Worm (Caenorhabditis elegans) whole organism, L1 larva: ENCODE measurements around the gene Y71H2AR.2.

Experiments
- lsy-2 ChIP-seq, 2 experiments: fragments of 150-350 bp; optimal IDR thresholded peaks; 2 replicates each; lab custom pipeline; 2014; ENCODE audit warnings: missing biosample characterization in 2 of 2, missing genetic modification characterization in 2 of 2
- sptf-1 ChIP-seq: fragments of 150-350 bp; optimal IDR thresholded peaks from 2 replicates; lab custom pipeline; 2014; ENCODE audit warnings: missing biosample characterization, missing genetic modification characterization

DNA sequence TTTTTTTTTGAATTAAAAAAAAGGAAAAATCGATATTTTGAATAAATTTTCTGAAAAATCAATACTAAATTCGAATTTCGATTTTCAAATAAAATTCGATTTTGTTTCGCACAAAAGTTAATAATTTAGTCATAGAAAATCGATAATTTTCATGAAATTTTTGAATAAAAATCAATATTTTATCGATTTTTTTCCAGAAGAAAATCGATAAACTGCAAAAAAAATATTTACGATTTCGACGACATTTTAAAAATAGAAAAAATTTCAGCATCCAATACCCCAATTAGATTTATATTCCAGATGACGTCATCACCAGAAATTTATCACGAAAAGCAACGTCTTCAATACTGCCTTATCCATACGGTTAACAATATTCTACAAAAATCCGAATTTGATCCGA, 4.4 kb downstream of the Y71H2AR.2 start, which contains the start of gene josd-1:
- TF ChIP-seq lsy-2 (tag; optimal IDR thresholded peaks at IDR 0.05; lab: Kevin White, UChicago) (no peak), sptf-1 (tag; lab: Kevin White, UChicago) (no peak)
